Fruit fly (Drosophila melanogaster) whole organism, embryonic: ENCODE data around the gene Cpr23B.

Source experiments
- CG1024 ChIP-seq: fragments of 200-800 bp; sonication (Bioruptor generic); IDR thresholded peaks from 2 replicates; pipeline ENCODE4 v1.3.6; 2022; ENCODE audit warnings: missing biosample characterization, missing genetic modification characterization
- CG12659 ChIP-seq: fragments of 200-800 bp; sonication (Bioruptor generic); optimal IDR thresholded peaks from 3 replicates; lab custom pipeline; 2017; ENCODE audit warnings: mild to moderate bottlenecking, missing biosample characterization, missing genetic modification reagents, missing genetic modification characterization
- CG13296 ChIP-seq: fragments of 200-800 bp; sonication (Bioruptor generic); optimal IDR thresholded peaks from 3 replicates; lab custom pipeline; 2018; ENCODE audit warnings: missing biosample characterization, mild to moderate bottlenecking, missing genetic modification characterization
- CG15073 ChIP-seq: fragments of 200-800 bp; sonication (Bioruptor generic); optimal IDR thresholded peaks from 2 replicates; lab custom pipeline; 2016; ENCODE audit warnings: missing biosample characterization, missing genetic modification characterization
- CG1529 ChIP-seq: fragments of 200-800 bp; sonication (Bioruptor generic); optimal IDR thresholded peaks from 3 replicates; lab custom pipeline; 2018; ENCODE audit warnings: missing biosample characterization, missing genetic modification characterization
- CG15601 ChIP-seq: fragments of 200-800 bp; sonication (Bioruptor generic); optimal IDR thresholded peaks from 3 replicates; lab custom pipeline; 2019; ENCODE audit warnings: missing biosample characterization, mild to moderate bottlenecking, missing genetic modification characterization, moderate library complexity
- CG1603 ChIP-seq: fragments of 200-800 bp; sonication (Bioruptor generic); optimal IDR thresholded peaks from 2 replicates; lab custom pipeline; 2019; ENCODE audit warnings: missing biosample characterization, mild to moderate bottlenecking, missing genetic modification characterization, moderate library complexity
- CG17568 ChIP-seq: fragments of 200-800 bp; sonication (Bioruptor generic); optimal IDR thresholded peaks from 2 replicates; lab custom pipeline; 2018; ENCODE audit warnings: missing biosample characterization, mild to moderate bottlenecking, missing genetic modification characterization, moderate library complexity
- CG18476 ChIP-seq: fragments of 200-800 bp; sonication (Bioruptor generic); optimal IDR thresholded peaks from 2 replicates; lab custom pipeline; 2016; ENCODE audit warnings: missing biosample characterization, mild to moderate bottlenecking, missing genetic modification characterization
- CG2875 ChIP-seq: fragments of 200-800 bp; sonication (Bioruptor generic); optimal IDR thresholded peaks from 2 replicates; lab custom pipeline; 2017; ENCODE audit warnings: missing biosample characterization, mild to moderate bottlenecking, missing genetic modification characterization, missing genetic modification reagents
- CG2889 ChIP-seq: fragments of 200-800 bp; sonication (Bioruptor generic); IDR thresholded peaks from 3 replicates; pipeline ENCODE4 v1.3.6; 2022; ENCODE audit warnings: missing biosample characterization, missing genetic modification characterization
- CG3065 ChIP-seq: fragments of 200-800 bp; sonication (Bioruptor generic); optimal IDR thresholded peaks from 2 replicates; lab custom pipeline; 2016; ENCODE audit warnings: missing biosample characterization, missing genetic modification characterization
- CG3281 ChIP-seq: fragments of 200-800 bp; sonication (Bioruptor generic); optimal IDR thresholded peaks from 3 replicates; lab custom pipeline; 2017; ENCODE audit warnings: missing biosample characterization, mild to moderate bottlenecking, missing genetic modification characterization
- CG34376 ChIP-seq: fragments of 200-800 bp; sonication (Bioruptor generic); optimal IDR thresholded peaks from 2 replicates; lab custom pipeline; 2018; ENCODE audit warnings: missing biosample characterization, mild to moderate bottlenecking, missing genetic modification characterization
- CG4707 ChIP-seq: fragments of 200-800 bp; sonication (Bioruptor generic); optimal IDR thresholded peaks from 2 replicates; lab custom pipeline; 2018; ENCODE audit warnings: missing biosample characterization, mild to moderate bottlenecking, missing genetic modification characterization, moderate library complexity
- D19A ChIP-seq: fragments of 200-800 bp; optimal IDR thresholded peaks from 3 replicates; lab custom pipeline; 2019; ENCODE audit warnings: missing biosample characterization, mild to moderate bottlenecking, missing genetic modification characterization, moderate library complexity
- Dip3 ChIP-seq: fragments of 200-800 bp; sonication (Bioruptor generic); optimal IDR thresholded peaks from 3 replicates; lab custom pipeline; 2016; ENCODE audit warnings: missing biosample characterization, missing genetic modification characterization
- E2f1 ChIP-seq: fragments of 200-800 bp; sonication (Bioruptor generic); IDR thresholded peaks from 2 replicates; pipeline ENCODE4 v1.3.6; 2022; ENCODE audit warnings: missing biosample characterization, missing genetic modification characterization
- Fer3 ChIP-seq: fragments of 200-800 bp; sonication (Bioruptor generic); optimal IDR thresholded peaks from 2 replicates; lab custom pipeline; 2018; ENCODE audit warnings: missing biosample characterization, mild to moderate bottlenecking, missing genetic modification characterization, moderate library complexity
- Jarid2 ChIP-seq: fragments of 200-800 bp; sonication (Bioruptor generic); optimal IDR thresholded peaks from 3 replicates; lab custom pipeline; 2017; ENCODE audit warnings: mild to moderate bottlenecking, missing biosample characterization, missing genetic modification reagents, missing genetic modification characterization
- MTF-1 ChIP-seq: fragments of 200-800 bp; sonication (Bioruptor generic); optimal IDR thresholded peaks from 2 replicates; lab custom pipeline; 2018; ENCODE audit warnings: missing biosample characterization, mild to moderate bottlenecking, missing genetic modification characterization, borderline replicate concordance
- Mad ChIP-seq: fragments of 200-800 bp; sonication (Bioruptor generic); optimal IDR thresholded peaks from 2 replicates; lab custom pipeline; 2016; ENCODE audit warnings: missing biosample characterization, missing genetic modification characterization
- Med ChIP-seq: fragments of 200-800 bp; sonication (Bioruptor generic); peaks from one replicate; lab custom pipeline; 2016; ENCODE audit warnings: missing biosample characterization, missing genetic modification characterization, mild to moderate bottlenecking, inconsistent platforms, moderate library complexity
- btn ChIP-seq: fragments of 200-800 bp; sonication (Bioruptor generic); optimal IDR thresholded peaks from 2 replicates; lab custom pipeline; 2016; ENCODE audit warnings: missing biosample characterization, missing genetic modification characterization
- crc ChIP-seq: fragments of 200-800 bp; sonication (Bioruptor generic); optimal IDR thresholded peaks from 2 replicates; lab custom pipeline; 2016; ENCODE audit warnings: missing biosample characterization, missing genetic modification characterization
- cwo ChIP-seq: fragments of 200-800 bp; sonication (Bioruptor generic); optimal IDR thresholded peaks from 3 replicates; lab custom pipeline; 2017; ENCODE audit warnings: missing biosample characterization, missing genetic modification characterization, mild to moderate bottlenecking, moderate library complexity, missing genetic modification reagents
- danr ChIP-seq: fragments of 200-800 bp; sonication (Bioruptor generic); IDR thresholded peaks from 2 replicates; pipeline ENCODE4 v1.3.6; 2022; ENCODE audit warnings: missing biosample characterization, missing genetic modification characterization
- disco-r ChIP-seq: fragments of 200-800 bp; sonication (Bioruptor generic); optimal IDR thresholded peaks from 2 replicates; lab custom pipeline; 2016; ENCODE audit warnings: missing biosample characterization, missing genetic modification characterization
- dm ChIP-seq: fragments of 200-800 bp; sonication (Bioruptor generic); optimal IDR thresholded peaks from 3 replicates; lab custom pipeline; 2016; ENCODE audit warnings: missing biosample characterization, missing genetic modification characterization
- dpn ChIP-seq, 2 experiments: fragments of 200-800 bp; sonication (Bioruptor generic); optimal IDR thresholded peaks; 3 replicates each; lab custom pipeline; 2016; ENCODE audit warnings: missing biosample characterization in 2 of 2, missing genetic modification characterization in 2 of 2
- ewg ChIP-seq: fragments of 200-800 bp; sonication (Bioruptor generic); optimal IDR thresholded peaks from 3 replicates; lab custom pipeline; 2017; ENCODE audit warnings: mild to moderate bottlenecking, missing biosample characterization, missing genetic modification reagents, missing genetic modification characterization
- gem ChIP-seq: fragments of 200-800 bp; sonication (Bioruptor generic); optimal IDR thresholded peaks from 2 replicates; lab custom pipeline; 2019; ENCODE audit warnings: missing biosample characterization, mild to moderate bottlenecking, missing genetic modification characterization, moderate library complexity
- hb ChIP-seq: fragments of 200-800 bp; sonication (Bioruptor generic); IDR thresholded peaks from 3 replicates; pipeline ENCODE4 v1.3.6; 2022; ENCODE audit warnings: missing biosample characterization, missing genetic modification characterization; ENCODE audit not compliant: partially characterized antibody
- knrl ChIP-seq: fragments of 200-800 bp; sonication (Bioruptor generic); IDR thresholded peaks from 3 replicates; pipeline ENCODE4 v1.3.6; 2022; ENCODE audit warnings: missing biosample characterization, missing genetic modification characterization; ENCODE audit not compliant: partially characterized antibody
- lmd ChIP-seq: fragments of 200-800 bp; sonication (Bioruptor generic); IDR thresholded peaks from 2 replicates; pipeline ENCODE4 v1.3.6; 2022; ENCODE audit warnings: missing biosample characterization, missing genetic modification characterization
- mam ChIP-seq: fragments of 200-800 bp; sonication (Bioruptor generic); optimal IDR thresholded peaks from 3 replicates; lab custom pipeline; 2016; ENCODE audit warnings: missing biosample characterization, missing genetic modification characterization
- nom ChIP-seq: fragments of 200-800 bp; sonication (Bioruptor generic); optimal IDR thresholded peaks from 2 replicates; lab custom pipeline; 2017; ENCODE audit warnings: missing biosample characterization, missing genetic modification characterization, mild to moderate bottlenecking, moderate library complexity, missing genetic modification reagents
- otp ChIP-seq: fragments of 200-800 bp; sonication (Bioruptor generic); IDR thresholded peaks from 3 replicates; pipeline ENCODE4, ENCODE4 v1.3.6; 2022; ENCODE audit warnings: missing biosample characterization, missing genetic modification characterization
- ranshi ChIP-seq: fragments of 200-800 bp; sonication (Bioruptor generic); IDR thresholded peaks from 2 replicates; pipeline ENCODE4 v1.3.6; 2022; ENCODE audit warnings: missing biosample characterization, missing genetic modification characterization
- scrt ChIP-seq: fragments of 200-800 bp; sonication (Bioruptor generic); optimal IDR thresholded peaks from 2 replicates; lab custom pipeline; 2018; ENCODE audit warnings: missing biosample characterization, mild to moderate bottlenecking, missing genetic modification characterization, moderate library complexity
- slp2 ChIP-seq: fragments of 200-800 bp; sonication (Bioruptor generic); optimal IDR thresholded peaks from 2 replicates; lab custom pipeline; 2016; ENCODE audit warnings: missing biosample characterization, missing genetic modification characterization
- so ChIP-seq: fragments of 200-800 bp; sonication (Bioruptor generic); IDR thresholded peaks from 3 replicates; pipeline ENCODE4 v1.3.6; 2022; ENCODE audit warnings: missing biosample characterization, missing genetic modification characterization
- sr ChIP-seq: fragments of 200-800 bp; sonication (Bioruptor generic); IDR thresholded peaks from 3 replicates; pipeline ENCODE4 v1.3.6; 2022; ENCODE audit warnings: missing biosample characterization, missing genetic modification characterization
- stc ChIP-seq: fragments of 200-800 bp; sonication (Bioruptor generic); IDR thresholded peaks from 2 replicates; pipeline ENCODE4 v1.3.6; 2022; ENCODE audit warnings: missing biosample characterization, missing genetic modification characterization
- toy ChIP-seq: fragments of 200-800 bp; sonication (Bioruptor generic); IDR thresholded peaks from 2 replicates; pipeline ENCODE4 v1.3.6; 2022; ENCODE audit warnings: missing biosample characterization, missing genetic modification characterization
- unpg ChIP-seq: fragments of 200-800 bp; sonication (Bioruptor generic); optimal IDR thresholded peaks from 3 replicates; lab custom pipeline; 2018; ENCODE audit warnings: missing biosample characterization, mild to moderate bottlenecking, missing genetic modification characterization, moderate library complexity
- wek ChIP-seq: fragments of 200-800 bp; sonication (Bioruptor generic); optimal IDR thresholded peaks from 3 replicates; lab custom pipeline; 2018; ENCODE audit warnings: missing biosample characterization, mild to moderate bottlenecking, missing genetic modification characterization, moderate library complexity

Cpr23B gene

DNA sequence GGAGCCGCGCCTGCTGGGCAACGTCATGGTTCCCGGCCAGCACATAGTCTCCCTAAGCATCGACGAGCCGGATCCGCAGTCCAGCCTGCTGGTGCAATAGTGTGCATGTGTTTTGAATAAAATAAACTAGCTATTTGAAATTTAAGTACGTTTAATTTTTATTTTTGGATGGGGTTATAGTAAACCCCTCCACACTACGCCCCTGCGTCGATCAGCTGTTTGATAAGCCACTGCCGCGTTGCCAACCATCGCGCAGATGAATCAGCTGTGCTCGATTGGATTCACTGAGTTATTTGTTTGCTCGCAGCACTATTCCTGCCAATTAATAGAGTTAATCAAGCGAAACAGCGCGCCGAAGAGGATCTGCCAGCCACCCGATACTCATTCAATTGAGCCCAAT is 40.6 kb downstream of the Cpr23B start, which contains the start of gene RabGGTb (continued):
- TF ChIP-seq lmd (GFP tag; lab: Robert Waterston, UW): peak; percentile 71
- TF ChIP-seq sr (GFP tag; lab: Robert Waterston, UW): peak; percentile 41; the same call in 2 of the 3 replicates
- no peak; the same call in 2 of the 3 replicates for TF ChIP-seq knrl (GFP tag; lab: Robert Waterston, UW)
- peak; percentile 46 for TF ChIP-seq CG12659 (GFP tag; lab: Kevin White, UChicago)
- peak; percentile 63 for TF ChIP-seq stc (GFP tag; lab: Robert Waterston, UW)
- TF ChIP-seq disco-r (GFP tag; lab: Kevin White, UChicago): no peak
- no peak for TF ChIP-seq danr (GFP tag; lab: Robert Waterston, UW)
- TF ChIP-seq Dip3: peak; percentile 39
- TF ChIP-seq CG15073 (GFP tag; lab: Kevin White, UChicago): no peak

DNA sequence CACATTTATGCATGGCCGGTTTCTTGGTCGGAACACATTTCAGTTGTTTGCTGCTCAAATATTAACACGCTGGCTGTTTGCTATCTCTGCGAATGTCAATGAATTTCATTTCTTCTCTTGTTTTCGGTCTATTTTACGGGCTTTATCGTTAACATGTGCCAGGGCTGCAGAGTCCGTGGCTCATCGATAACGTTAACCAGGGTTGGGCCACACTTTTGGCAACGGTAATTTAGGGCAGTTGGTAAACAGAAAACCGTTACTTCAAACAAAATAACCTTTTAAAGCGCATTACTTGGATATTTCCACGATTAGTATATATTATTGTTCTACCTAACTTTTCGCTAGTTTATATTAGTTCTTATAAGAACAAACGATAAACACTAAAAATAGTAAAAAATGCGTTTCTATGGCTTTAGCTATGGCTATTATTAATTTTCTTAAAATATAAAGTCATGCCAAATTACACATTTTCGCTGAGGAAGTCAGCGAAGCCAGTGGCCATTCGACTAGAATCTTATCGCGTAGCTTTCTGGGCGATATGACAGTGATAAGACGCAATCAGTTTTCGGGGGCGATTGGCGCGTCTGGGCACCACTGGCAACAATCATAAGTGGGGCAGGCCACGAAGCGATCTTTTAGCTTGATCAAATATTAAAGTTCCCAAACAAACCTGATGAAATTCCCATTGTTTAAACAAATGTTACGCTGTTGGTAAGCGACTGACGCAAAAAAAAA is 44.9 kb downstream of the Cpr23B start:
- peak; percentile 66 for TF ChIP-seq CG13296 (GFP tag; lab: Kevin White, UChicago)
- TF ChIP-seq CG1024 (GFP tag; lab: Robert Waterston, UW): peak; percentile 56; the same call in 1 of the 2 replicates
- TF ChIP-seq CG34376 (GFP tag; lab: Kevin White, UChicago): peak; percentile 47
- TF ChIP-seq MTF-1 (GFP tag; lab: Kevin White, UChicago): peak; percentile 69
- TF ChIP-seq ranshi (GFP tag; lab: Robert Waterston, UW): peak; percentile 58; the same call in 1 of the 2 replicates
- no peak for TF ChIP-seq toy (GFP tag; lab: Robert Waterston, UW)
- TF ChIP-seq dpn (GFP tag; optimal IDR thresholded peaks at IDR 0.05; lab: Kevin White, UChicago): peak in 1 of 2 experiments; percentile 14
- peak; percentile 26 for TF ChIP-seq cwo
- peak; percentile 44 for TF ChIP-seq dm (GFP tag; lab: Kevin White, UChicago)
- no peak for TF ChIP-seq btn (GFP tag; lab: Kevin White, UChicago)
- TF ChIP-seq CG2889 (GFP tag; lab: Robert Waterston, UW): no peak
- TF ChIP-seq Mad (GFP tag; lab: Kevin White, UChicago): peak; percentile 29
- peak; percentile 55 for TF ChIP-seq CG15601 (tag; lab: Kevin White, UChicago)
- TF ChIP-seq D19A (tag; lab: Kevin White, UChicago): peak; percentile 48
- peak; percentile 15 for TF ChIP-seq scrt (GFP tag; lab: Kevin White, UChicago)
- TF ChIP-seq CG1529: no peak
- TF ChIP-seq wek (GFP tag; lab: Kevin White, UChicago): peak; percentile 75
- TF ChIP-seq CG3065: no peak
- peak; percentile 25 for TF ChIP-seq Fer3 (tag; lab: Kevin White, UChicago)
- TF ChIP-seq CG1603 (tag; lab: Kevin White, UChicago): peak; percentile 51
- no peak; the same call in 2 of the 3 replicates for TF ChIP-seq so
- peak; percentile 33 for TF ChIP-seq mam
- peak; percentile 23 for TF ChIP-seq CG4707 (GFP tag; lab: Kevin White, UChicago)
- peak; percentile 60; the same call in 1 of the 3 replicates for TF ChIP-seq otp (GFP tag; lab: Robert Waterston, UW)
- 0 out of 2 replicates have a peak, but pooled peaks have one; percentile 7 for TF ChIP-seq E2f1
- peak; percentile 73 for TF ChIP-seq CG17568
- TF ChIP-seq gem (tag; lab: Kevin White, UChicago): peak; percentile 67
- no peak for TF ChIP-seq hb (GFP tag; lab: Robert Waterston, UW)
- TF ChIP-seq CG18476 (GFP tag; lab: Kevin White, UChicago): peak; percentile 14
- TF ChIP-seq crc: peak; percentile 8
- TF ChIP-seq slp2: peak; percentile 5
- TF ChIP-seq ewg (GFP tag; lab: Kevin White, UChicago): no peak
- TF ChIP-seq unpg (GFP tag; lab: Kevin White, UChicago): peak; percentile 45
- peak; percentile 29 for TF ChIP-seq Jarid2 (GFP tag; lab: Kevin White, UChicago)
- peak; percentile 86 for TF ChIP-seq Med (GFP tag; lab: Kevin White, UChicago)
- TF ChIP-seq CG2875 (GFP tag; lab: Kevin White, UChicago): peak; percentile 21
- TF ChIP-seq CG3281 (GFP tag; lab: Kevin White, UChicago): peak; percentile 86
- no peak for TF ChIP-seq nom
